Fruit fly (Drosophila melanogaster): ENCODE results near the gene CG9953.

The CG9953 gene

DNA sequence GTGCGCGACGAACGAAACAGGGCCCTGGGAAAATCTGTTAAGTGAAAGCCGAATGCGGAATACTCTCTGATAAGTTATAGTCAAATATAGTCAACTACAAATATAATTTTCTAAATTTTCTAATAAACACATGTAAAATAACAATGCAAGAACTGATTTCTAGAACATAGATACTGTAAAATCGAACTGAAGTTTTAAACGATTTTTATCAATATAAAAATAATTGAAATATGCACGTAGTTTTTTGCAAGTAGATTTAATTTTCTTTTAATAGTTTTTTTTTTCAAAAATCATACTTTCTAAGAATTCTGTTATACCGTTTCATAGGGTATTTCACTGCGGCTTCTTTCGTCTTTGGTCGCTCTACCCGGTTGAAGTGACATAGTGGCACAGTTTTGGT, 38.9 kb downstream of the CG9953 start (continued):
- TF ChIP-seq YL-1 (GFP tag; optimal IDR thresholded peaks at IDR 0.05) (peak; percentile 25), Pdp1 (GFP tag; optimal IDR thresholded peaks at IDR 0.05) (peak; percentile 43 to 53), CG10543 (GFP tag; optimal IDR thresholded peaks at IDR 0.05) (peak; percentile 78), Med (GFP tag) (peak; percentile 75), ham (GFP tag; IDR thresholded peaks at IDR 0.05) (no peak), nerfin-2 (GFP tag; IDR thresholded peaks at IDR 0.05; ENCODE audit: partially characterized antibody) (no peak), bsh (GFP tag; optimal IDR thresholded peaks at IDR 0.05) (peak in 1 of 2 experiments; percentile 90), HmgZ (tag; optimal IDR thresholded peaks at IDR 0.05) (peak; percentile 58), CG15696 (tag; optimal IDR thresholded peaks at IDR 0.05) (peak; percentile 65), CG12104 (GFP tag; optimal IDR thresholded peaks at IDR 0.05) (peak; percentile 87), repo (GFP tag; optimal IDR thresholded peaks at IDR 0.05) (peak; percentile 30), kay (GFP tag; optimal IDR thresholded peaks at IDR 0.05) (peak; percentile 52), caup (GFP tag; optimal IDR thresholded peaks at IDR 0.05; ENCODE audit: severe bottlenecking) (peak; percentile 63), CG18262 (tag; optimal IDR thresholded peaks at IDR 0.05) (peak; percentile 88), Hmx (GFP tag; optimal IDR thresholded peaks at IDR 0.05) (peak; percentile 51), CG4424 (GFP tag; optimal IDR thresholded peaks at IDR 0.05) (peak; percentile 83), btn (GFP tag; optimal IDR thresholded peaks at IDR 0.05) (no peak), usp (GFP tag; optimal IDR thresholded peaks at IDR 0.05) (no peak), Mrtf (GFP tag; IDR thresholded peaks at IDR 0.05) (no peak; the same call in 2 of the 3 replicates), CG7271 (tag; optimal IDR thresholded peaks at IDR 0.05) (no peak), CG2129 (GFP tag; IDR thresholded peaks at IDR 0.05; ENCODE audit: partially characterized antibody) (no peak), Hey (tag; optimal IDR thresholded peaks at IDR 0.05) (no peak), sim (GFP tag; IDR thresholded peaks at IDR 0.05) (peak; percentile 59; the same call in 1 of the 2 replicates), gcm2 (GFP tag; optimal IDR thresholded peaks at IDR 0.05) (peak; percentile 52), C15 (GFP tag; IDR thresholded peaks at IDR 0.05) (no peak), cg (GFP tag; optimal IDR thresholded peaks at IDR 0.05) (no peak), Camta (GFP tag; optimal IDR thresholded peaks at IDR 0.05) (peak; percentile 81), CG9876 (GFP tag; optimal IDR thresholded peaks at IDR 0.05) (no peak), HLH4C (GFP tag; IDR thresholded peaks at IDR 0.05; ENCODE audit: partially characterized antibody) (no peak), Dad (GFP tag; optimal IDR thresholded peaks at IDR 0.05) (no peak), nerfin-1 (tag; optimal IDR thresholded peaks at IDR 0.05) (peak; percentile 93), CG30020 (tag; optimal IDR thresholded peaks at IDR 0.05) (no peak), CoRest (tag; optimal IDR thresholded peaks at IDR 0.05) (peak; percentile 96), CG13894 (tag; optimal IDR thresholded peaks at IDR 0.05) (peak; percentile 28), CG12942 (GFP tag; optimal IDR thresholded peaks at IDR 0.05) (peak; percentile 64), CG12391 (tag; optimal IDR thresholded peaks at IDR 0.05) (peak; percentile 91), CG3726 (GFP tag; IDR thresholded peaks at IDR 0.05) (peak; percentile 64; the same call in 1 of the 3 replicates), ci (GFP tag; IDR thresholded peaks at IDR 0.05) (peak; percentile 77; the same call in 1 of the 3 replicates), BtbVII (GFP tag; optimal IDR thresholded peaks at IDR 0.05) (peak; percentile 87), wor (GFP tag; IDR thresholded peaks at IDR 0.05) (peak; percentile 82; the same call in 1 of the 2 replicates), CG10147 (GFP tag; optimal IDR thresholded peaks at IDR 0.05) (peak; percentile 92), sqz (GFP tag; optimal IDR thresholded peaks at IDR 0.05) (peak; percentile 83), tx (GFP tag; optimal IDR thresholded peaks at IDR 0.05) (peak; percentile 28), Nf-YA (GFP tag; IDR thresholded peaks at IDR 0.05) (peak; percentile 58), CG15514 (GFP tag; optimal IDR thresholded peaks at IDR 0.05) (peak; percentile 54), twi (tag; optimal IDR thresholded peaks at IDR 0.05) (peak; percentile 75), trem (tag; optimal IDR thresholded peaks at IDR 0.05) (peak; percentile 78), CG15601 (tag; optimal IDR thresholded peaks at IDR 0.05) (peak; percentile 89), CG11247 (GFP tag; IDR thresholded peaks at IDR 0.05) (no peak), CG34422 (GFP tag; IDR thresholded peaks at IDR 0.05) (peak; percentile 70; the same call in 2 of the 3 replicates)

Data from whole organism, embryonic.